Worm (Caenorhabditis elegans): ENCODE data around the gene calf-1.

ce11 chrV:20489102-20489501 is 10.2 kb upstream of the calf-1 start, which contains the start of gene srbc-78:
- TF ChIP-seq ama-1 (optimal IDR thresholded peaks at IDR 0.05) (no peak), scrt-1 (GFP tag; IDR thresholded peaks at IDR 0.05) (no peak)

Data from whole organism, early embryonic.